Worm (Caenorhabditis elegans): ENCODE measurements around the gene trr-1.
A peak's percentile ranks its signal among the peaks of the same experiment; 100 is the strongest.

trr-1 gene

DNA sequence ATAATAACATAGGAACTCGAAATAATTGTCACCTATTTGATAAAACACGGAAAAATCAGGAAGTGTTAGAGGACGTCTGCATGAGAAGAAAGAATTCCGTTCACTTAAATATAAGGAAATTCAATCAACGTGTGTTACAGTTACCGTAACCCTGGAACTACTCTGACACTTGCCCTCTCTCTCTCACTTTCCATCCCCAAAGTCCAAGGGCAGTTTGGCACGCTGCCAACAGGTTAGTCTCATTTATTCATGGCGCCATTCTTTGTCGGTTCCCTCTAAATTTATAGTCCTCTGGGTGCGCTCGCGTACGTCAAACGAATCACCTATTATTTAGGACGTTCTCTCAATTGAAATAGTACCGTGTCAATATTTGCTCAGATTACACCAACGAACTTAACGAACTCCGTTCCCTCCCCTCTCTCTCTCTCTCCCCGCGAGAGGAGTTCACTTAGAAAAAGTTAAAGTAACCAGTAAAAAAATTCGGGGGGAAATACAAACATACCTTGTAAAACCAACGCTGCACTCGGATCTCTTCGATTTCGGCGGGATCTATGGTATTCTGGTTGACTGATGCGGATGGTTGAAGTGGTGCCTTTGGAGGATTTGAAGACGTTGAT is 55.0 kb downstream of the trr-1 start:
- no peak for TF ChIP-seq sox-4 (tag; optimal IDR thresholded peaks at IDR 0.05)
- TF ChIP-seq hlh-6 (tag; optimal IDR thresholded peaks at IDR 0.05): no peak
- TF ChIP-seq ttx-3 (tag; optimal IDR thresholded peaks at IDR 0.05): no peak
- no peak for TF ChIP-seq fkh-6 (tag; optimal IDR thresholded peaks at IDR 0.05)
- TF ChIP-seq unc-55 (GFP tag; optimal IDR thresholded peaks at IDR 0.05): no peak
- TF ChIP-seq pha-4 (tag; optimal IDR thresholded peaks at IDR 0.05): no peak
- no peak for TF ChIP-seq K09A11.1 (tag; optimal IDR thresholded peaks at IDR 0.05; ENCODE audit: insufficient read depth)
- TF ChIP-seq ceh-48 (tag; optimal IDR thresholded peaks at IDR 0.05): no peak
- no peak for TF ChIP-seq ama-1 (optimal IDR thresholded peaks at IDR 0.05)
- TF ChIP-seq tbx-2 (tag; optimal IDR thresholded peaks at IDR 0.05): no peak
- TF ChIP-seq C38D4.7 (GFP tag; optimal IDR thresholded peaks at IDR 0.05): no peak
- TF ChIP-seq ceh-6 (GFP tag; optimal IDR thresholded peaks at IDR 0.05): no peak
- no peak for TF ChIP-seq ceh-19 (GFP tag; optimal IDR thresholded peaks at IDR 0.05)
- no peak for TF ChIP-seq T23F11.4 (GFP tag; optimal IDR thresholded peaks at IDR 0.05)
- no peak for TF ChIP-seq pag-3 (tag; optimal IDR thresholded peaks at IDR 0.05; ENCODE audit: borderline replicate concordance)
- no peak for TF ChIP-seq lin-11 (tag; optimal IDR thresholded peaks at IDR 0.05)
- TF ChIP-seq odd-2 (tag; optimal IDR thresholded peaks at IDR 0.05): no peak
- no peak for TF ChIP-seq ceh-14 (tag; optimal IDR thresholded peaks at IDR 0.05)
- TF ChIP-seq dmd-4 (tag; optimal IDR thresholded peaks at IDR 0.05; ENCODE audit: borderline replicate concordance): no peak
- no peak for TF ChIP-seq sdc-2 (tag; optimal IDR thresholded peaks at IDR 0.05)

DNA sequence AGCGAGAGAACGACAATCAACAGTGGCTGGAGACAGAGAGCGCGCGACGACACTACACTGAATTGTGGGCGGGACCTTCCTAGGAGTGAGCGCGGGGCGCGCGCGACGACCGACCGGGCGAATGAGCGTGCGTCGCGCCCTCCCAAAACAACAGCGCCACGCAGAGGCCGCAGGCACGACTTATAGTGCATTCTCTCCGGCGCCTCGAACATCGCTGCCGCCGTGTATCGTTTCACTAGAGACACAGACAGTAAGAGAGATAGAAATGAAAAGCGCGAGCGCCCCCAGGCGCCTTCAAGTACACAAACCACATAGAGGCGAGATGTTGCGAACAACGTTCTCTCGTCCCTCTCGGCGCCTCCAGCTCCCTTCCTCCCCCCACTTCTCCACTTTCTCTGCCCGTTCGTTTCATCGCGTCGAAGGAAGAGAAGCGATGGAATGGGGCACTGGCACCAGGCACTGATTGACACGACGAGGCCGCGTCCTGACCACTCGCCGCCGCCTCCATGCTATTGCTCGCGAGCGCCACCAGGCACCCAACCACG is 55.8 kb downstream of the trr-1 start:
- TF ChIP-seq ceh-22 (tag; optimal IDR thresholded peaks at IDR 0.05) (no peak), ceh-19 (GFP tag; optimal IDR thresholded peaks at IDR 0.05) (no peak), ref-2 (tag; optimal IDR thresholded peaks at IDR 0.05) (no peak), hlh-8 (tag; optimal IDR thresholded peaks at IDR 0.05) (no peak), nhr-11 (tag; optimal IDR thresholded peaks at IDR 0.05) (no peak), pha-4 (tag; optimal IDR thresholded peaks at IDR 0.05) (no peak), sdc-2 (tag; optimal IDR thresholded peaks at IDR 0.05) (no peak), C38D4.7 (GFP tag; optimal IDR thresholded peaks at IDR 0.05) (no peak), F13H6.1 (tag; optimal IDR thresholded peaks at IDR 0.05) (no peak), ztf-16 (tag; optimal IDR thresholded peaks at IDR 0.05) (no peak), sox-2 (GFP tag; IDR thresholded peaks at IDR 0.05) (no peak), madf-2 (tag; optimal IDR thresholded peaks at IDR 0.05) (no peak), pha-2 (tag; optimal IDR thresholded peaks at IDR 0.05) (no peak), hlh-13 (GFP tag; optimal IDR thresholded peaks at IDR 0.05) (no peak), ama-1 (optimal IDR thresholded peaks at IDR 0.05) (no peak), fkh-10 (GFP tag; optimal IDR thresholded peaks at IDR 0.05) (no peak), ceh-34 (tag; optimal IDR thresholded peaks at IDR 0.05) (peak; percentile 57), sox-4 (tag; optimal IDR thresholded peaks at IDR 0.05) (no peak), ets-4 (tag; optimal IDR thresholded peaks at IDR 0.05) (peak; percentile 31), unc-55 (GFP tag; optimal IDR thresholded peaks at IDR 0.05) (no peak), ceh-30 (tag; optimal IDR thresholded peaks at IDR 0.05) (no peak), ceh-18 (tag; optimal IDR thresholded peaks at IDR 0.05) (peak; percentile 65), che-1 (tag; optimal IDR thresholded peaks at IDR 0.05) (no peak), ceh-48 (tag; optimal IDR thresholded peaks at IDR 0.05) (no peak), pax-1 (tag; optimal IDR thresholded peaks at IDR 0.05) (no peak), tbx-2 (tag; optimal IDR thresholded peaks at IDR 0.05) (peak; percentile 23), hlh-15 (tag; optimal IDR thresholded peaks at IDR 0.05) (no peak), unc-3 (GFP tag; conservative IDR thresholded peaks at IDR 0.05) (no peak), unc-3 (tag; optimal IDR thresholded peaks at IDR 0.05) (no peak), hlh-30 (tag; optimal IDR thresholded peaks at IDR 0.05; ENCODE audit: insufficient read depth) (no peak), ceh-2 (tag; optimal IDR thresholded peaks at IDR 0.05) (peak; percentile 4), unc-86 (tag; optimal IDR thresholded peaks at IDR 0.05) (peak; percentile 6), nfya-1 (tag; optimal IDR thresholded peaks at IDR 0.05) (peak; percentile 44), pag-3 (tag; optimal IDR thresholded peaks at IDR 0.05; ENCODE audit: borderline replicate concordance) (no peak), tbx-7 (tag; optimal IDR thresholded peaks at IDR 0.05) (no peak), rnt-1 (tag; optimal IDR thresholded peaks at IDR 0.05) (no peak), gmeb-2 (tag; optimal IDR thresholded peaks at IDR 0.05) (no peak), ceh-24 (tag; optimal IDR thresholded peaks at IDR 0.05) (no peak), K02D7.2 (tag; optimal IDR thresholded peaks at IDR 0.05) (no peak), zip-5 (tag; optimal IDR thresholded peaks at IDR 0.05) (no peak)

Data from whole organism, late embryonic.